Worm (Caenorhabditis elegans) whole organism, midembryonic: ENCODE results near the gene fbxa-143.

Experiments
- T22C8.4 ChIP-seq: fragments of 200-800 bp; sonication (Bioruptor generic); IDR thresholded peaks from 2 replicates; pipeline ENCODE4 v1.3.6; 2022; ENCODE audit warnings: missing genetic modification characterization, missing compliant biosample characterization
- cog-1 ChIP-seq: sonication (generic microtip); optimal IDR thresholded peaks from 2 replicates; lab custom pipeline; 2016; ENCODE audit warnings: missing genetic modification characterization, missing compliant biosample characterization
- flt-1 ChIP-seq: fragments of 200-800 bp; sonication (Bioruptor generic); IDR thresholded peaks from 2 replicates; pipeline ENCODE4 v1.3.6; 2022; ENCODE audit warnings: missing genetic modification characterization, missing compliant biosample characterization
- klf-2 ChIP-seq: fragments of 200-800 bp; sonication (Bioruptor generic); conservative IDR thresholded peaks from 2 replicates; pipeline ENCODE4 v1.3.6; 2022; ENCODE audit warnings: missing genetic modification reagents, missing genetic modification characterization, missing compliant biosample characterization
- med-1 ChIP-seq: sonication (generic microtip); optimal IDR thresholded peaks from 2 replicates; lab custom pipeline; 2017; ENCODE audit warnings: missing genetic modification characterization, mild to moderate bottlenecking, missing compliant biosample characterization, antibody characterized with exemption, missing genetic modification reagents; ENCODE audit not compliant: insufficient read depth
- ref-1 ChIP-seq: fragments of 200-800 bp; sonication (Bioruptor generic); conservative IDR thresholded peaks from 2 replicates; pipeline ENCODE4 v1.3.6; 2022; ENCODE audit warnings: missing genetic modification reagents, missing genetic modification characterization, missing compliant biosample characterization
- tab-1 ChIP-seq: fragments of 200-800 bp; sonication (Bioruptor generic); IDR thresholded peaks from 2 replicates; pipeline ENCODE4 v1.3.6; 2022; ENCODE audit warnings: missing genetic modification characterization, missing compliant biosample characterization
- ztf-23 ChIP-seq: fragments of 200-800 bp; sonication (Bioruptor generic); IDR thresholded peaks from 2 replicates; pipeline ENCODE4 v1.3.6; 2022; ENCODE audit warnings: missing genetic modification reagents, missing genetic modification characterization, missing compliant biosample characterization
- ztf-29 ChIP-seq: fragments of 200-800 bp; sonication (Bioruptor generic); IDR thresholded peaks from 2 replicates; pipeline ENCODE4 v1.3.6; 2022; ENCODE audit warnings: missing genetic modification reagents, missing genetic modification characterization, missing compliant biosample characterization

Gene fbxa-143

ce11 chrV:16141071-16141470, 13.8 kb upstream of the fbxa-143 start, which contains the start of gene clc-32:
TSS of gene clc-32 (minus strand) at chrV:16141171.
- no peak for TF ChIP-seq ztf-29
- TF ChIP-seq med-1 = no peak
- TF ChIP-seq tab-1 (GFP tag; lab: Robert Waterston, UW) = no peak
- no peak for TF ChIP-seq ref-1 (GFP tag; lab: Robert Waterston, UW)
- TF ChIP-seq klf-2 (GFP tag; lab: Robert Waterston, UW) = no peak
- no peak for TF ChIP-seq T22C8.4 (GFP tag; lab: Robert Waterston, UW)
- TF ChIP-seq flt-1 (GFP tag; lab: Robert Waterston, UW) = no peak

ce11 chrV:16139529-16139928, 12.2 kb upstream of the fbxa-143 start, which contains the start of gene clc-11:
TSS of gene clc-11 (minus strand) at chrV:16139629.
- TF ChIP-seq cog-1 = no peak
- no peak for TF ChIP-seq T22C8.4 (GFP tag; lab: Robert Waterston, UW)

ce11 chrV:16137043-16137442, 9.7 kb upstream of the fbxa-143 start, which contains the start of gene F44G3.7:
TSS of gene F44G3.7 (minus strand) at chrV:16137143.
- TF ChIP-seq ztf-23 (GFP tag; lab: Robert Waterston, UW) = no peak
- TF ChIP-seq flt-1 (GFP tag; lab: Robert Waterston, UW) = no peak
- no peak for TF ChIP-seq tab-1 (GFP tag; lab: Robert Waterston, UW)
- TF ChIP-seq ref-1 (GFP tag; lab: Robert Waterston, UW) = no peak
- TF ChIP-seq cog-1 = no peak
- no peak for TF ChIP-seq klf-2 (GFP tag; lab: Robert Waterston, UW)
- TF ChIP-seq ztf-29 = no peak
- no peak for TF ChIP-seq T22C8.4 (GFP tag; lab: Robert Waterston, UW)
- TF ChIP-seq med-1 = no peak

- no peak for TF ChIP-seq ref-1 (GFP tag; lab: Robert Waterston, UW)
- no peak for TF ChIP-seq ztf-23 (GFP tag; lab: Robert Waterston, UW)
- TF ChIP-seq med-1 = no peak
- TF ChIP-seq cog-1 = no peak
- no peak for TF ChIP-seq klf-2 (GFP tag; lab: Robert Waterston, UW)
- TF ChIP-seq ztf-29 = no peak
- TF ChIP-seq tab-1 (GFP tag; lab: Robert Waterston, UW) = no peak
- no peak for TF ChIP-seq T22C8.4 (GFP tag; lab: Robert Waterston, UW)
- no peak for TF ChIP-seq flt-1 (GFP tag; lab: Robert Waterston, UW)
Measured at ce11 chrV:16132705-16133104, 5.4 kb upstream of the fbxa-143 start, which contains the start of gene fbxa-144. TSS of gene fbxa-144 (minus strand) at chrV:16132805.

ce11 chrV:16132215-16132614, 4.9 kb upstream of the fbxa-143 start:
- no peak for TF ChIP-seq ztf-29
- TF ChIP-seq klf-2 (GFP tag; lab: Robert Waterston, UW) = no peak
- no peak for TF ChIP-seq med-1
- no peak for TF ChIP-seq cog-1
- no peak for TF ChIP-seq tab-1 (GFP tag; lab: Robert Waterston, UW)
- TF ChIP-seq ztf-23 (GFP tag; lab: Robert Waterston, UW) = no peak
- TF ChIP-seq T22C8.4 (GFP tag; lab: Robert Waterston, UW) = no peak
- TF ChIP-seq flt-1 (GFP tag; lab: Robert Waterston, UW) = no peak
- TF ChIP-seq ref-1 (GFP tag; lab: Robert Waterston, UW) = no peak

ce11 chrV:16131249-16131648, 3.9 kb upstream of the fbxa-143 start, which contains the start of gene fbxa-142:
TSS of gene fbxa-142 (minus strand) at chrV:16131349.
- TF ChIP-seq klf-2 (GFP tag; lab: Robert Waterston, UW) = no peak
- TF ChIP-seq T22C8.4 (GFP tag; lab: Robert Waterston, UW) = no peak
- no peak for TF ChIP-seq ztf-29
- no peak for TF ChIP-seq med-1
- TF ChIP-seq tab-1 (GFP tag; lab: Robert Waterston, UW) = no peak
- TF ChIP-seq cog-1 = no peak
- no peak for TF ChIP-seq ztf-23 (GFP tag; lab: Robert Waterston, UW)
- no peak for TF ChIP-seq flt-1 (GFP tag; lab: Robert Waterston, UW)
- no peak for TF ChIP-seq ref-1 (GFP tag; lab: Robert Waterston, UW)

ce11 chrV:16129116-16129515, 1.8 kb upstream of the fbxa-143 start:
- TF ChIP-seq ref-1 (GFP tag; lab: Robert Waterston, UW) (no peak), T22C8.4 (GFP tag; lab: Robert Waterston, UW) (no peak), ztf-23 (GFP tag; lab: Robert Waterston, UW) (no peak), flt-1 (GFP tag; lab: Robert Waterston, UW) (no peak), klf-2 (GFP tag; lab: Robert Waterston, UW) (no peak), cog-1 (no peak), tab-1 (GFP tag; lab: Robert Waterston, UW) (no peak), med-1 (no peak), ztf-29 (no peak)

ce11 chrV:16124739-16125138, 2.6 kb downstream of the fbxa-143 start, which contains the start of gene nhr-111:
TSS of gene nhr-111 (minus strand) at chrV:16124839.
- TF ChIP-seq T22C8.4 (GFP tag; lab: Robert Waterston, UW) (no peak), flt-1 (GFP tag; lab: Robert Waterston, UW) (no peak), cog-1 (no peak), klf-2 (GFP tag; lab: Robert Waterston, UW) (no peak), ztf-29 (no peak)

- no peak for TF ChIP-seq ref-1 (GFP tag; lab: Robert Waterston, UW)
- no peak for TF ChIP-seq flt-1 (GFP tag; lab: Robert Waterston, UW)
- no peak for TF ChIP-seq med-1
- TF ChIP-seq cog-1 = no peak
- TF ChIP-seq tab-1 (GFP tag; lab: Robert Waterston, UW) = no peak
- no peak for TF ChIP-seq klf-2 (GFP tag; lab: Robert Waterston, UW)
- no peak for TF ChIP-seq ztf-29
- no peak for TF ChIP-seq ztf-23 (GFP tag; lab: Robert Waterston, UW)
- TF ChIP-seq T22C8.4 (GFP tag; lab: Robert Waterston, UW) = no peak
Measured at ce11 chrV:16121451-16121850, 5.8 kb downstream of the fbxa-143 start.

ce11 chrV:16120922-16121321, 6.4 kb downstream of the fbxa-143 start, which contains the start of gene skr-3:
TSS of gene skr-3 (plus strand) at chrV:16121084.
- TF ChIP-seq cog-1 (no peak), klf-2 (GFP tag; lab: Robert Waterston, UW) (no peak), flt-1 (GFP tag; lab: Robert Waterston, UW) (no peak), ref-1 (GFP tag; lab: Robert Waterston, UW) (no peak), ztf-29 (no peak), T22C8.4 (GFP tag; lab: Robert Waterston, UW) (no peak), med-1 (no peak), tab-1 (GFP tag; lab: Robert Waterston, UW) (no peak)
